Worm (Caenorhabditis elegans) whole organism, young adult: ENCODE results near the gene col-83.
A peak's percentile ranks its signal among the peaks of the same experiment; 100 is the strongest.

Experiments used
- B0019.2 ChIP-seq: fragments of 200-800 bp; sonication (Bioruptor generic); conservative IDR thresholded peaks from 2 replicates; pipeline ENCODE4 v1.3.6; 2022; ENCODE audit warnings: missing genetic modification reagents, missing genetic modification characterization, missing compliant biosample characterization
- B0035.1 ChIP-seq: sonication (generic microtip); optimal IDR thresholded peaks from 2 replicates; lab custom pipeline; 2016; ENCODE audit warnings: missing genetic modification characterization, mild to moderate bottlenecking, missing compliant biosample characterization, missing genotype, missing genetic modification reagents
- B0336.3 ChIP-seq: fragments of 200-800 bp; sonication (Bioruptor generic); IDR thresholded peaks from 2 replicates; pipeline ENCODE4 v1.3.6; 2022; ENCODE audit warnings: missing genetic modification characterization, missing compliant biosample characterization
- C06A6.2 ChIP-seq: fragments of 200-800 bp; sonication (Bioruptor generic); conservative IDR thresholded peaks from 2 replicates; pipeline ENCODE4 v1.3.6; 2022; ENCODE audit warnings: missing genetic modification characterization, missing compliant biosample characterization
- D2030.7 ChIP-seq: fragments of 200-800 bp; sonication (Bioruptor generic); IDR thresholded peaks from 2 replicates; pipeline ENCODE4 v1.3.6; 2022; ENCODE audit warnings: missing genetic modification reagents, missing genetic modification characterization, missing compliant biosample characterization
- F23B12.7 ChIP-seq: sonication (generic microtip); optimal IDR thresholded peaks from 2 replicates; lab custom pipeline; 2017; ENCODE audit warnings: missing genetic modification characterization, mild to moderate bottlenecking, missing compliant biosample characterization, antibody characterized with exemption, moderate library complexity; ENCODE audit not compliant: insufficient read depth
- F33H1.4 ChIP-seq: fragments of 200-800 bp; sonication (Bioruptor generic); IDR thresholded peaks from 2 replicates; pipeline ENCODE4 v1.3.6; 2022; ENCODE audit warnings: missing genetic modification reagents, missing genetic modification characterization, missing compliant biosample characterization
- F37B4.10 ChIP-seq: fragments of 200-800 bp; sonication (Bioruptor generic); IDR thresholded peaks from 2 replicates; pipeline ENCODE4 v1.3.6; 2022; ENCODE audit warnings: missing genetic modification characterization, missing compliant biosample characterization
- F57A8.1 ChIP-seq: fragments of 200-800 bp; sonication (Bioruptor generic); optimal IDR thresholded peaks from 2 replicates; lab custom pipeline; 2018; ENCODE audit warnings: mild to moderate bottlenecking, missing genetic modification characterization, moderate library complexity, missing compliant biosample characterization
- F57C9.4 ChIP-seq: sonication (generic microtip); optimal IDR thresholded peaks from 2 replicates; lab custom pipeline; 2017; ENCODE audit warnings: mild to moderate bottlenecking, missing genetic modification characterization, missing compliant biosample characterization
- K11D2.4 ChIP-seq: fragments of 200-800 bp; sonication (Bioruptor generic); IDR thresholded peaks from 2 replicates; pipeline ENCODE4 v1.3.6; 2022; ENCODE audit warnings: missing genetic modification reagents, missing genetic modification characterization, missing compliant biosample characterization
- T07F8.4 ChIP-seq: sonication (generic microtip); optimal IDR thresholded peaks from 2 replicates; lab custom pipeline; 2016; ENCODE audit warnings: mild to moderate bottlenecking, missing genetic modification characterization, moderate library complexity, missing compliant biosample characterization
- Y56A3A.18 ChIP-seq: fragments of 200-800 bp; sonication (Bioruptor generic); IDR thresholded peaks from 2 replicates; pipeline ENCODE4 v1.3.6; 2022; ENCODE audit warnings: missing genetic modification reagents, missing genetic modification characterization, missing compliant biosample characterization
- ZK185.1 ChIP-seq: sonication (generic microtip); optimal IDR thresholded peaks from 2 replicates; lab custom pipeline; 2016; ENCODE audit warnings: mild to moderate bottlenecking, missing genetic modification characterization, missing compliant biosample characterization; ENCODE audit not compliant: poor library complexity, severe bottlenecking
- attf-3 ChIP-seq: fragments of 200-800 bp; sonication (Bioruptor generic); conservative IDR thresholded peaks from 2 replicates; pipeline ENCODE4 v1.3.6; 2022; ENCODE audit warnings: missing genetic modification reagents, missing genetic modification characterization, missing compliant biosample characterization
- attf-5 ChIP-seq: fragments of 200-800 bp; sonication (Bioruptor generic); optimal IDR thresholded peaks from 2 replicates; lab custom pipeline; 2018; ENCODE audit warnings: mild to moderate bottlenecking, missing genetic modification characterization, missing compliant biosample characterization
- ceh-100 ChIP-seq: fragments of 200-800 bp; sonication (Bioruptor generic); IDR thresholded peaks from 2 replicates; pipeline ENCODE4 v1.3.6; 2022; ENCODE audit warnings: missing genetic modification reagents, missing genetic modification characterization, missing compliant biosample characterization
- dox-1 ChIP-seq: fragments of 200-800 bp; sonication (Bioruptor generic); IDR thresholded peaks from 2 replicates; pipeline ENCODE4 v1.3.6; 2022; ENCODE audit warnings: missing genetic modification reagents, missing genetic modification characterization, missing compliant biosample characterization
- dpff-1 ChIP-seq: sonication (generic microtip); optimal IDR thresholded peaks from 2 replicates; lab custom pipeline; 2017; ENCODE audit warnings: mild to moderate bottlenecking, missing genetic modification characterization, missing compliant biosample characterization
- dpl-1 ChIP-seq: fragments of 150-350 bp; optimal IDR thresholded peaks from 2 replicates; lab custom pipeline; 2014; ENCODE audit warnings: missing biosample characterization, missing genetic modification reagents, missing genetic modification characterization
- egl-44 ChIP-seq: fragments of 200-800 bp; sonication (Bioruptor generic); IDR thresholded peaks from 2 replicates; pipeline ENCODE4 v1.3.6; 2022; ENCODE audit warnings: missing genetic modification reagents, missing genetic modification characterization, missing compliant biosample characterization
- ets-4 ChIP-seq: fragments of 200-800 bp; sonication (Bioruptor generic); optimal IDR thresholded peaks from 2 replicates; lab custom pipeline; 2018; ENCODE audit warnings: mild to moderate bottlenecking, missing genetic modification characterization, missing compliant biosample characterization
- him-1 ChIP-seq: sonication (generic microtip); optimal IDR thresholded peaks from 2 replicates; lab custom pipeline; 2016; ENCODE audit warnings: missing genotype, missing genetic modification reagents, missing genetic modification characterization, missing compliant biosample characterization
- lin-40 ChIP-seq: sonication (generic microtip); optimal IDR thresholded peaks from 2 replicates; lab custom pipeline; 2016; ENCODE audit warnings: missing genetic modification characterization, mild to moderate bottlenecking, missing compliant biosample characterization, missing genotype, missing genetic modification reagents
- lin-54 ChIP-seq: fragments of 200-800 bp; sonication (Bioruptor generic); optimal IDR thresholded peaks from 2 replicates; lab custom pipeline; 2018; ENCODE audit warnings: mild to moderate bottlenecking, missing genetic modification characterization, missing compliant biosample characterization
- lir-1 ChIP-seq: fragments of 200-800 bp; sonication (Bioruptor generic); conservative IDR thresholded peaks from 2 replicates; pipeline ENCODE4 v1.3.6; 2022; ENCODE audit warnings: missing genetic modification reagents, missing genetic modification characterization, missing compliant biosample characterization
- lsl-1 ChIP-seq: fragments of 200-800 bp; sonication (Bioruptor generic); optimal IDR thresholded peaks from 2 replicates; lab custom pipeline; 2018; ENCODE audit warnings: mild to moderate bottlenecking, missing genetic modification characterization, moderate library complexity, missing compliant biosample characterization
- madf-3 ChIP-seq: fragments of 200-800 bp; sonication (Bioruptor generic); IDR thresholded peaks from 2 replicates; pipeline ENCODE4 v1.3.6; 2022; ENCODE audit warnings: missing genetic modification reagents, missing genetic modification characterization, missing compliant biosample characterization
- madf-6 ChIP-seq: fragments of 200-800 bp; sonication (Bioruptor generic); IDR thresholded peaks from 2 replicates; pipeline ENCODE4 v1.3.6; 2022; ENCODE audit warnings: missing genetic modification reagents, missing genetic modification characterization, missing compliant biosample characterization
- madf-8 ChIP-seq: fragments of 200-800 bp; sonication (Bioruptor generic); conservative IDR thresholded peaks from 2 replicates; pipeline ENCODE4 v1.3.6; 2022; ENCODE audit warnings: missing genetic modification reagents, missing genetic modification characterization, missing compliant biosample characterization
- mes-4 ChIP-seq: sonication (generic microtip); optimal IDR thresholded peaks from 2 replicates; lab custom pipeline; 2016; ENCODE audit warnings: missing genotype, missing genetic modification characterization, missing compliant biosample characterization
- nhr-120 ChIP-seq: fragments of 200-800 bp; sonication (Bioruptor generic); IDR thresholded peaks from 2 replicates; pipeline ENCODE4 v1.3.6; 2022; ENCODE audit warnings: missing genetic modification characterization, missing compliant biosample characterization
- rec-8 ChIP-seq, 2 experiments: sonication (generic microtip); optimal IDR thresholded peaks; 2 replicates each; lab custom pipeline; 2016; ENCODE audit warnings: mild to moderate bottlenecking in 2 of 2, missing genetic modification characterization in 2 of 2, missing genetic modification reagents in 2 of 2, missing genotype in 2 of 2, missing biosample characterization in 1 of 2, missing compliant biosample characterization in 1 of 2, moderate library complexity in 1 of 2
- snpc-1.1 ChIP-seq: sonication (generic microtip); optimal IDR thresholded peaks from 2 replicates; lab custom pipeline; 2017; ENCODE audit warnings: missing genetic modification characterization, mild to moderate bottlenecking, missing compliant biosample characterization, antibody characterized with exemption, moderate library complexity, missing genotype, missing genetic modification reagents; ENCODE audit not compliant: insufficient read depth
- snpc-3.4 ChIP-seq: sonication (generic microtip); optimal IDR thresholded peaks from 2 replicates; lab custom pipeline; 2017; ENCODE audit warnings: missing genetic modification characterization, mild to moderate bottlenecking, missing compliant biosample characterization, antibody characterized with exemption, moderate library complexity, missing genotype, missing genetic modification reagents
- snpc-4 ChIP-seq, 5 experiments: fragments of 150-350 bp in 1 of 5; sonication (generic microtip) in 4 of 5; optimal IDR thresholded peaks; 2 replicates each; lab custom pipeline; 2014 to 2018; ENCODE audit warnings: missing genetic modification characterization in 5 of 5, missing biosample characterization in 3 of 5, antibody characterized with exemption in 2 of 5, mild to moderate bottlenecking in 2 of 5, missing compliant biosample characterization in 2 of 5, missing genotype in 2 of 5, moderate library complexity in 2 of 5, missing genetic modification reagents in 1 of 5
- tbx-9 ChIP-seq: sonication (generic microtip); optimal IDR thresholded peaks from 2 replicates; lab custom pipeline; 2016; ENCODE audit warnings: borderline replicate concordance, missing genetic modification characterization, inconsistent platforms, missing compliant biosample characterization
- tlf-1 ChIP-seq: fragments of 200-800 bp; sonication (Bioruptor generic); optimal IDR thresholded peaks from 2 replicates; lab custom pipeline; 2018; ENCODE audit warnings: mild to moderate bottlenecking, missing genetic modification characterization, missing compliant biosample characterization
- xnd-1 ChIP-seq: sonication (generic microtip); optimal IDR thresholded peaks from 2 replicates; lab custom pipeline; 2016; ENCODE audit warnings: missing genotype, missing genetic modification reagents, missing genetic modification characterization, missing compliant biosample characterization
- zfh-2 ChIP-seq: fragments of 200-800 bp; sonication (Bioruptor generic); conservative IDR thresholded peaks from 2 replicates; pipeline ENCODE4 v1.3.6; 2022; ENCODE audit warnings: missing genetic modification reagents, missing genetic modification characterization, missing compliant biosample characterization
- ztf-26 ChIP-seq: sonication (generic microtip); optimal IDR thresholded peaks from 2 replicates; lab custom pipeline; 2017; ENCODE audit warnings: missing genetic modification characterization, missing compliant biosample characterization

col-83 gene

ce11 chrII:11048930-11049329, 3.2 kb upstream of the col-83 start, which contains the start of gene F33A8.4:
F33A8.4 (minus strand) TSS chrII:11049030.
- TF ChIP-seq mes-4 (tag; lab: Kevin White, UChicago): no peak
- TF ChIP-seq snpc-4 (GFP tag; optimal IDR thresholded peaks at IDR 0.05; lab: Kevin White, UChicago): no peak
- TF ChIP-seq snpc-4 (tag; optimal IDR thresholded peaks at IDR 0.05; lab: Kevin White, UChicago): no peak
- TF ChIP-seq K11D2.4 (GFP tag; lab: Robert Waterston, UW): no peak
- TF ChIP-seq snpc-3.4 (tag; lab: Kevin White, UChicago): no peak
- TF ChIP-seq rec-8 (tag; optimal IDR thresholded peaks at IDR 0.05; lab: Kevin White, UChicago): no peak
- no peak for TF ChIP-seq madf-6
- no peak for TF ChIP-seq F57A8.1 (GFP tag; lab: Kevin White, UChicago)
- no peak for TF ChIP-seq attf-3 (GFP tag; lab: Robert Waterston, UW)
- no peak for TF ChIP-seq madf-3 (GFP tag; lab: Robert Waterston, UW)
- no peak for TF ChIP-seq Y56A3A.18
- TF ChIP-seq F57C9.4 (tag; lab: Kevin White, UChicago): no peak
- no peak for TF ChIP-seq B0035.1 (tag; lab: Kevin White, UChicago)
- no peak for TF ChIP-seq ztf-26

- TF ChIP-seq F37B4.10 (GFP tag; lab: Robert Waterston, UW) (no peak), zfh-2 (peak; percentile 64), attf-3 (GFP tag; lab: Robert Waterston, UW) (no peak), ceh-100 (GFP tag; lab: Robert Waterston, UW) (no peak)
Measured at ce11 chrII:11044193-11044568, 1.6 kb downstream of the col-83 start.

- no peak for TF ChIP-seq nhr-120 (GFP tag; lab: Robert Waterston, UW)
- peak; percentile 63 for TF ChIP-seq lsl-1 (GFP tag; lab: Kevin White, UChicago)
- TF ChIP-seq ZK185.1 (tag; lab: Kevin White, UChicago): no peak
- TF ChIP-seq madf-6: peak; percentile 60; the same call in 1 of the 2 replicates
- peak; percentile 18 for TF ChIP-seq xnd-1 (tag; lab: Kevin White, UChicago)
- TF ChIP-seq madf-8 (GFP tag; lab: Robert Waterston, UW): peak; percentile 63
- no peak for TF ChIP-seq attf-5
- no peak for TF ChIP-seq lin-54 (GFP tag; lab: Kevin White, UChicago)
- no peak for TF ChIP-seq dpl-1 (GFP tag; lab: Kevin White, UChicago)
- TF ChIP-seq, all 124 proteins: peak for 4
Measured at ce11 chrII:11043546-11044192, 2.1 kb downstream of the col-83 start.

- TF ChIP-seq lin-40 (tag; lab: Kevin White, UChicago) (peak; percentile 52), B0019.2 (GFP tag; lab: Robert Waterston, UW) (no peak), dpl-1 (GFP tag; lab: Kevin White, UChicago) (no peak), him-1 (tag; lab: Kevin White, UChicago) (no peak), F37B4.10 (GFP tag; lab: Robert Waterston, UW) (no peak), ets-4 (GFP tag; lab: Kevin White, UChicago) (peak; percentile 16), madf-8 (GFP tag; lab: Robert Waterston, UW) (no peak), F33H1.4 (GFP tag; lab: Robert Waterston, UW) (no peak), T07F8.4 (tag; lab: Kevin White, UChicago) (no peak), lir-1 (GFP tag; lab: Robert Waterston, UW) (0 out of 2 replicates have a peak, but pooled peaks have one; percentile 24), F23B12.7 (tag; lab: Kevin White, UChicago) (peak; percentile 29), D2030.7 (GFP tag; lab: Robert Waterston, UW) (no peak), snpc-1.1 (no peak), tlf-1 (GFP tag; lab: Kevin White, UChicago) (no peak), egl-44 (0 out of 2 replicates have a peak, but pooled peaks have one; percentile 60), B0035.1 (tag; lab: Kevin White, UChicago) (no peak), tbx-9 (tag; lab: Kevin White, UChicago) (no peak), attf-5 (peak; percentile 85), C06A6.2 (GFP tag; lab: Robert Waterston, UW) (no peak), dpff-1 (tag; lab: Kevin White, UChicago) (no peak), dox-1 (peak; percentile 70), B0336.3 (GFP tag; lab: Robert Waterston, UW) (peak; percentile 82)
Measured at ce11 chrII:11042878-11043331, 2.9 kb downstream of the col-83 start.
